Worm (Caenorhabditis elegans): ENCODE results near the gene rpl-28.

DNA sequence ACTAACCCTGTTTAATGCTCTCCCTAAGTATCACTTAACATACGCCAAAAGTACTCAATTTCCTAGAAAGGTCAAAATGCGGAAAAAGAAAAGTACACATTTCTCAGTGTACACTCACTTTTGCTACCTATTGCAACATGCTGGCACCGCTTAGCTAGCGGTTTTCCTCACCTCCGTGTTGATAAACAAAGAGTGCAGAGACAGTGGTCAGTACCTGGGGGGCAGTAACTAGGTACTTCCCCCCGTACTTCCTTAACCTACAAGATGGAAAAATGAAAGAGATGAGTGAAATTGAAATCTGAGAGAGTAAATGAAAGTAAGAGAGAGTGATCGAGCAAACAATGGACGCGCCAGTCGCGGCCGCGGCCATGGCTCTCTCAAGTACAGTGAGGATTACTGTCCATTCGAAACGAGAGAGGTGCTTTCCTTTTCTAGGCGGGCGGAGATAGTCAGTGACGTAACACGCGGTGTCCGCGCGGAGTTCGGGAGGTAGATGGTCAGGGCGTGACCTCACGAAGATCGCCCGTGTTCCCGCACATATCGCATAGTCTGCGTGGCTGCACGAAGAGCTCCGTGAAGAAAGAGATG lies 8.3 kb upstream of the rpl-28 start, which contains the start of gene cky-1:
- TF ChIP-seq nhr-77 (tag; optimal IDR thresholded peaks at IDR 0.05) (no peak), hlh-30 (tag; optimal IDR thresholded peaks at IDR 0.05; ENCODE audit: insufficient read depth) (no peak), egl-27 (tag; optimal IDR thresholded peaks at IDR 0.05) (no peak), zfp-3 (GFP tag; conservative IDR thresholded peaks at IDR 0.05) (no peak), zip-2 (tag; optimal IDR thresholded peaks at IDR 0.05) (no peak), nhr-111 (GFP tag; optimal IDR thresholded peaks at IDR 0.05) (no peak)
